Worm (Caenorhabditis elegans): ENCODE results near the gene F09B9.5.
A peak's percentile ranks its signal among the peaks of the same experiment; 100 is the strongest.

F09B9.5 gene

DNA sequence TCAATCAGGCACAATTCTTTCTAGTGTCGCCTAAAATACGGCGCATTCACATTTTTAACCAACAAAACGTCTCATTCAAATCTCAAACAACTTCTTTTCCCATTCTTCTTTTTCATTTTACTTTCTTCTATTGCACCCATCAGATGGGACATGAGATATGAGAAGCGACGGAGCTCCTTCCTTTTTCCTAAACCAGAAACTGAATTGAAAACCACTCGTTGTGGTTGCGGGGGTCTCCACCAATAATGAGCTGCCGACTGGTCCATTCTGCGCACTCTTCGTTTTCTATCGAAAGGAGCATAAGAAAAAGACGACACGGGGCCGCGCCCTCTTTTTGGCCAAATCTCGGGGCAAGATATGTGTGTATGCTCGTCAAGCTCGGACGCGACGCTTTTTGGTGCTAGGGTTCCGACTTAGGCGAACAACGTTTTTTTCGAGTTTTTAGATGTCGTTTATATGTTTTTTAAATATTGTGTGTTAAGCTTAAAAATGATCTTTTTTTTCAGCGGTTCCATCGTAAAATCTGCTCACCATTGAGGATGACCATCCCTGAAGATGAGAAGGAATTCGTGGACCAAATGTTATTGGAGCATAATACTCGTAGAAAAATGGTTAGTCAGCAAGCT is at the start of gene F09B9.5:
Gene F09B9.5, plus strand, starts transcription at position 501 of the 626 bp plus-strand sequence.
- TF ChIP-seq unc-42 (tag; optimal IDR thresholded peaks at IDR 0.05) (peak; percentile 27), ceh-24 (tag; optimal IDR thresholded peaks at IDR 0.05) (no peak), elt-2 (tag; optimal IDR thresholded peaks at IDR 0.05) (no peak), sdc-2 (tag; optimal IDR thresholded peaks at IDR 0.05) (no peak), unc-86 (tag; optimal IDR thresholded peaks at IDR 0.05) (no peak), nfya-1 (tag; optimal IDR thresholded peaks at IDR 0.05) (peak; percentile 27), K02D7.2 (tag; optimal IDR thresholded peaks at IDR 0.05) (no peak)

- TF ChIP-seq K09A11.1 (tag; optimal IDR thresholded peaks at IDR 0.05; ENCODE audit: insufficient read depth), result no peak
- TF ChIP-seq pros-1 (tag; optimal IDR thresholded peaks at IDR 0.05), result no peak
- no peak for TF ChIP-seq odd-2 (tag; optimal IDR thresholded peaks at IDR 0.05)
- no peak for TF ChIP-seq ceh-6 (GFP tag; optimal IDR thresholded peaks at IDR 0.05)
- no peak for TF ChIP-seq sdc-2 (tag; optimal IDR thresholded peaks at IDR 0.05)
- no peak for TF ChIP-seq dmd-4 (tag; optimal IDR thresholded peaks at IDR 0.05; ENCODE audit: borderline replicate concordance)
- TF ChIP-seq ceh-31 (tag; optimal IDR thresholded peaks at IDR 0.05), result no peak
- no peak for TF ChIP-seq pat-9 (tag; optimal IDR thresholded peaks at IDR 0.05)
- TF ChIP-seq ets-4 (tag; optimal IDR thresholded peaks at IDR 0.05), result no peak
- no peak for TF ChIP-seq pqm-1 (tag; optimal IDR thresholded peaks at IDR 0.05)
- no peak for TF ChIP-seq pag-3 (tag; optimal IDR thresholded peaks at IDR 0.05; ENCODE audit: borderline replicate concordance)
- TF ChIP-seq ahr-1 (tag; optimal IDR thresholded peaks at IDR 0.05), result no peak
- TF ChIP-seq Y22D7AL.16 (tag; optimal IDR thresholded peaks at IDR 0.05), result no peak
- no peak for TF ChIP-seq T23F11.4 (GFP tag; optimal IDR thresholded peaks at IDR 0.05)
- no peak for TF ChIP-seq pha-4 (tag; optimal IDR thresholded peaks at IDR 0.05)
- TF ChIP-seq unc-86 (tag; optimal IDR thresholded peaks at IDR 0.05), result no peak
- TF ChIP-seq hlh-15 (tag; optimal IDR thresholded peaks at IDR 0.05), result no peak
- no peak for TF ChIP-seq F13H6.1 (tag; optimal IDR thresholded peaks at IDR 0.05)
Observed at ce11 chrX:10113677-10114076, 40.9 kb upstream of the F09B9.5 start.

DNA sequence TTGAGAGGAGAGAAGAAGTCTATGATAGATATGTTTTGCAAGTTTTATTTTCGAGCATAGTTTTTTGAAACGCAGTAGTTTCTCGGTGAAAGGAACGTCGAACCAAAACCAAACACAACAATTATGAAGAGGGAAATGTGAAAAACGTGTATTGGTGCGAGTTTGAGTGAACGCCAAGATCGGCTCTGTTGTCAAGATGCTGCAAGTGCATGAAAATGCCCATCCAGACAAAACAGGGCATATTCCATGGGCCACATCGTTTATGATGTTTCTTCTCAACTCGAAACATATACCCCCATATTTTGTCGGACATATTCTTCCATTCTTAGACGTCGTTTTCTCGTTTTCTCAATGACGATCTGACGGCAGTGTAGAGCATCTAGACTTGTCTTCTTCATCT is 31.6 kb upstream of the F09B9.5 start:
- TF ChIP-seq tbx-2 (tag; optimal IDR thresholded peaks at IDR 0.05), result no peak
- no peak for TF ChIP-seq unc-42 (tag; optimal IDR thresholded peaks at IDR 0.05)
- TF ChIP-seq ceh-18 (tag; optimal IDR thresholded peaks at IDR 0.05), result no peak
- no peak for TF ChIP-seq gmeb-2 (tag; optimal IDR thresholded peaks at IDR 0.05)
- TF ChIP-seq elt-4 (tag; optimal IDR thresholded peaks at IDR 0.05), result no peak
- no peak for TF ChIP-seq fax-1 (tag; optimal IDR thresholded peaks at IDR 0.05)
- no peak for TF ChIP-seq pqm-1 (tag; optimal IDR thresholded peaks at IDR 0.05)
- no peak for TF ChIP-seq ama-1 (optimal IDR thresholded peaks at IDR 0.05)
- TF ChIP-seq eyg-1 (tag; optimal IDR thresholded peaks at IDR 0.05), result no peak
- no peak for TF ChIP-seq elt-2 (tag; optimal IDR thresholded peaks at IDR 0.05)
- TF ChIP-seq Y22D7AL.16 (tag; optimal IDR thresholded peaks at IDR 0.05), result no peak
- TF ChIP-seq unc-55 (GFP tag; optimal IDR thresholded peaks at IDR 0.05), result no peak
- TF ChIP-seq ceh-34 (tag; optimal IDR thresholded peaks at IDR 0.05), result no peak
- TF ChIP-seq ref-2 (tag; optimal IDR thresholded peaks at IDR 0.05), result no peak
- TF ChIP-seq sdc-2 (tag; optimal IDR thresholded peaks at IDR 0.05), result no peak
- TF ChIP-seq ceh-48 (tag; optimal IDR thresholded peaks at IDR 0.05), result no peak
- TF ChIP-seq che-1 (tag; optimal IDR thresholded peaks at IDR 0.05), result no peak

DNA sequence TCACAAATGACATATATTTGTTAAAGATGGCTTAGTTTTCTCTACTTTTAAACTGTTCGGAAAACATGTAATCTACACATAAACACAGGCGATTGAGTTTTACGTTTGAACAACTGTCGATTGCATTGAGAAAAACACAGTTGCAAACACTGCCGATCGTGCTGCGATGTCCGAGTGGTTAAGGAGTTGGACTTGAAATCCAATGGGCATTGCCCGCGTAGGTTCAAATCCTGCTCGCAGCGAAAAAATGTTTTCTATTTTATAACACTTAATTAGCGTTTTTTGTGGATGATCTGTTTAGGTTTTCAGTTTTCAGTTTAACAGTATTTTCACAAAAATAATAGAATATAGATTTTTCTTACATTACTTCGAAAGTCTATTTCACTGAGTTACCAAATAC is 30.3 kb upstream of the F09B9.5 start:
- TF ChIP-seq dve-1 (tag; optimal IDR thresholded peaks at IDR 0.05) (peak; percentile 30), nfya-1 (tag; optimal IDR thresholded peaks at IDR 0.05) (no peak)
